Fruit fly (Drosophila melanogaster) whole organism, pupa: ENCODE results near the gene tsh.

ENCODE experiments used
- CG14655 ChIP-seq: fragments of 200-800 bp; sonication (Bioruptor generic); optimal IDR thresholded peaks from 3 replicates; lab custom pipeline; 2017; ENCODE audit warnings: mild to moderate bottlenecking, missing biosample characterization, missing genetic modification reagents, missing genetic modification characterization
- CG15710 ChIP-seq: fragments of 200-800 bp; sonication (Bioruptor generic); optimal IDR thresholded peaks from 2 replicates; lab custom pipeline; 2018; ENCODE audit warnings: missing biosample characterization, mild to moderate bottlenecking, missing genetic modification characterization, moderate library complexity
- Ets98B ChIP-seq: fragments of 200-800 bp; sonication (Bioruptor generic); IDR thresholded peaks from 2 replicates; pipeline ENCODE4 v1.3.6; 2022; ENCODE audit warnings: missing biosample characterization, missing genetic modification characterization

- TF ChIP-seq CG15710 (tag; lab: Kevin White, UChicago) (no peak), CG14655 (GFP tag; lab: Kevin White, UChicago) (no peak), Ets98B (no peak)
Measured at dm6 chr2L:21827900-21828790, at the start of gene tsh.
